Worm (Caenorhabditis elegans): Measurements from ENCODE around the gene C29H12.2.

DNA sequence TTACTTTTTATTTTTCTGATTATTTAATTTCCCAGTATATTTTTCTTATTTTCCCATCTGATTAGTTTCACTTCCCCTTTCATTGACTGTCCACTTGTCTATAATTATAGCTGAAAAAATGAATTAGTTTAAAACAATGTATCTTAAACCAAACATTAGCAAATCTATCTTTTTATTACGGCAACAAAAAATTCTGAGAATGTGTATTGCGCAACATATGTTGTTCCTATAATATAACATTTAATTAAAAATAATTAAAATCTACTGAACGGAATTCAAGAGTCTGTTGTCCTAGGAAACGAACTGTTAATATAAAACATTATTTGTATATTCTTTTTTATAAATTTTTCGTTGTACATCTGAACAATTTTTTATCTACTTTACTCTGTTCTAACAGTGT lies 13.6 kb upstream of the C29H12.2 start:
- TF ChIP-seq klf-2 (GFP tag; conservative IDR thresholded peaks at IDR 0.05) (no peak), cog-1 (tag; optimal IDR thresholded peaks at IDR 0.05) (no peak), ztf-23 (GFP tag; IDR thresholded peaks at IDR 0.05) (no peak), med-1 (GFP tag; optimal IDR thresholded peaks at IDR 0.05; ENCODE audit: insufficient read depth) (no peak), tab-1 (GFP tag; IDR thresholded peaks at IDR 0.05) (no peak)

All from whole organism, midembryonic.